Fruit fly (Drosophila melanogaster) S2 (cell line): ENCODE results near the gene CG12054.

Experiments
- CG8478 ChIP-seq: fragments of >200 bp; optimal IDR thresholded peaks from 2 replicates; lab custom pipeline; 2018
- CTCF ChIP-seq, 2 experiments: fragments of >200 bp; optimal IDR thresholded peaks; 2 replicates each; lab custom pipeline; 2018

DNA sequence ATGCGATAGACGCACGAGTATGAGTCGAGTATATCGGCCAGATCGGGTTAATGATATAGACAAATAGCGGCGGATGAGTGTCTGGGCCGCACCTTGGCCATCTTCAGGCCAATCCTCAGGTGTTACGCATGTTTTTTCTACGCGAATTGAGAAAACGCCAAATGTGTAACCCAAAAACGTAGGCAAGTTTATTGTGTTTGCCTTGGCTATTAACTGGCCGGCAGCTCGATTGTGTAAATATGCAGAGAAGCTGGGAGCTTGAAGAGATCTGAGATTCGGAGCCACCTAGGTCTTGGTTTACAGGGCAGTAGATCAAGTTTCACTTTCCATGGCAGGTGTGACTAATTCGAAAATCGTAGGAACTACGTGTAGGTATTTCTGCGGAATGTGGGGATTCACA, 19.5 kb downstream of the CG12054 start:
- TF ChIP-seq CG8478 (lab: Kevin White, UChicago), result no peak
- TF ChIP-seq CTCF (optimal IDR thresholded peaks at IDR 0.05; lab: Kevin White, UChicago), result no peak
